Worm (Caenorhabditis elegans) whole organism, L4/young adult: Measurements from ENCODE around the gene fbxa-213.

ENCODE experiments used
- W03F9.2 ChIP-seq: fragments of 150-350 bp; optimal IDR thresholded peaks from 2 replicates; lab custom pipeline; 2014; ENCODE audit warnings: missing biosample characterization, missing genetic modification characterization
- dao-5 ChIP-seq: sonication (generic microtip); optimal IDR thresholded peaks from 2 replicates; lab custom pipeline; 2016; ENCODE audit warnings: missing genotype, missing genetic modification characterization, moderate library complexity, missing compliant biosample characterization
- him-1 ChIP-seq: sonication (generic microtip); optimal IDR thresholded peaks from 2 replicates; lab custom pipeline; 2016; ENCODE audit warnings: missing genotype, missing genetic modification reagents, missing genetic modification characterization, missing compliant biosample characterization

DNA sequence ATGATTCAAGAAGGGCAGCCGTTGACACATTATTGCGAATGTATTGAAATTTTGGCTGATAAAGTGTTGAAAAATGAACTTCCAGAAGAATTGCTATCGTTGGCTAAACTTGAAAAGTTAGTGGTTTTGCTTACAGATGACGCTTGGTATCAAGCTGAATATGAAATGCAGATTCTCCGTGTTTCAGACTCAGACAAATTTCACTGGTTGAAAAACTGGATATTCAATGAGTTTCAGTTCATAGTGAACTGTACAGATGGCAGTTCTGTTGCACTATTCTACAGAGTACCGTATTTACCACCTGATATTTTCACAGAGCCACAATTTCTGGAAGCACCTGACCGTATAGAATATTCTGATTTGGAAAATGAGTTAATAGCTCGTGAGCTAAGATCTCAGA, 30.7 kb upstream of the fbxa-213 start:
- TF ChIP-seq him-1, result no peak
- TF ChIP-seq W03F9.2, result no peak
- no peak for TF ChIP-seq dao-5 (tag; lab: Kevin White, UChicago)
